Fruit fly (Drosophila melanogaster) whole organism, embryonic: Measurements from ENCODE around the gene Hacd2.

ENCODE experiments used
- CG10209 ChIP-seq: fragments of 200-800 bp; sonication (Bioruptor generic); optimal IDR thresholded peaks from 3 replicates; lab custom pipeline; 2017; ENCODE audit warnings: missing biosample characterization, mild to moderate bottlenecking, missing genetic modification characterization, missing genetic modification reagents
- CG11085 ChIP-seq: fragments of 200-800 bp; sonication (Bioruptor generic); IDR thresholded peaks from 2 replicates; pipeline ENCODE4 v1.3.6; 2022; ENCODE audit warnings: missing biosample characterization, missing genetic modification characterization
- CG11723 ChIP-seq: fragments of 200-800 bp; sonication (Bioruptor generic); optimal IDR thresholded peaks from 2 replicates; lab custom pipeline; 2017; ENCODE audit warnings: missing biosample characterization, mild to moderate bottlenecking, missing genetic modification characterization
- CG13296 ChIP-seq: fragments of 200-800 bp; sonication (Bioruptor generic); optimal IDR thresholded peaks from 3 replicates; lab custom pipeline; 2018; ENCODE audit warnings: missing biosample characterization, mild to moderate bottlenecking, missing genetic modification characterization
- CG13894 ChIP-seq: fragments of 200-800 bp; sonication (Bioruptor generic); optimal IDR thresholded peaks from 3 replicates; lab custom pipeline; 2018; ENCODE audit warnings: missing biosample characterization, mild to moderate bottlenecking, missing genetic modification characterization, moderate library complexity
- CG14050 ChIP-seq: fragments of 200-800 bp; sonication (Bioruptor generic); IDR thresholded peaks from 3 replicates; pipeline ENCODE4 v1.3.6; 2022; ENCODE audit warnings: missing biosample characterization, missing genetic modification characterization
- CG15269 ChIP-seq: fragments of 200-800 bp; sonication (Bioruptor generic); optimal IDR thresholded peaks from 2 replicates; lab custom pipeline; 2018; ENCODE audit warnings: missing biosample characterization, mild to moderate bottlenecking, missing genetic modification characterization, moderate library complexity
- CG1603 ChIP-seq: fragments of 200-800 bp; sonication (Bioruptor generic); optimal IDR thresholded peaks from 2 replicates; lab custom pipeline; 2019; ENCODE audit warnings: missing biosample characterization, mild to moderate bottlenecking, missing genetic modification characterization, moderate library complexity
- CG17829 ChIP-seq: fragments of 200-800 bp; optimal IDR thresholded peaks from 2 replicates; lab custom pipeline; 2019; ENCODE audit warnings: missing biosample characterization, mild to moderate bottlenecking, missing genetic modification characterization, moderate library complexity
- CG18619 ChIP-seq: fragments of 200-800 bp; sonication (Bioruptor generic); optimal IDR thresholded peaks from 3 replicates; lab custom pipeline; 2017; ENCODE audit warnings: missing biosample characterization, mild to moderate bottlenecking, missing genetic modification characterization
- CG18764 ChIP-seq: fragments of 200-800 bp; sonication (Bioruptor generic); optimal IDR thresholded peaks from 3 replicates; lab custom pipeline; 2016; ENCODE audit warnings: missing biosample characterization, missing genetic modification characterization
- CG2678 ChIP-seq: fragments of 200-800 bp; sonication (Bioruptor generic); optimal IDR thresholded peaks from 3 replicates; lab custom pipeline; 2019; ENCODE audit warnings: missing biosample characterization, mild to moderate bottlenecking, missing genetic modification characterization, moderate library complexity
- CG2712 ChIP-seq: fragments of 200-800 bp; optimal IDR thresholded peaks from 3 replicates; lab custom pipeline; 2019; ENCODE audit warnings: missing biosample characterization, mild to moderate bottlenecking, missing genetic modification characterization, moderate library complexity
- CG3065 ChIP-seq: fragments of 200-800 bp; sonication (Bioruptor generic); optimal IDR thresholded peaks from 2 replicates; lab custom pipeline; 2016; ENCODE audit warnings: missing biosample characterization, missing genetic modification characterization
- CG3281 ChIP-seq: fragments of 200-800 bp; sonication (Bioruptor generic); optimal IDR thresholded peaks from 3 replicates; lab custom pipeline; 2017; ENCODE audit warnings: missing biosample characterization, mild to moderate bottlenecking, missing genetic modification characterization
- CG3847 ChIP-seq: fragments of 200-800 bp; sonication (Bioruptor generic); IDR thresholded peaks from 2 replicates; pipeline ENCODE4 v1.3.6; 2022; ENCODE audit warnings: missing biosample characterization, missing genetic modification characterization
- CG6272 ChIP-seq: fragments of 200-800 bp; sonication (Bioruptor generic); IDR thresholded peaks from 2 replicates; pipeline ENCODE4 v1.3.6; 2022; ENCODE audit warnings: missing biosample characterization, missing genetic modification characterization
- CG6683 ChIP-seq: fragments of 200-800 bp; sonication (Bioruptor generic); optimal IDR thresholded peaks from 2 replicates; lab custom pipeline; 2017; ENCODE audit warnings: missing biosample characterization, mild to moderate bottlenecking, missing genetic modification characterization, missing genetic modification reagents
- CG6813 ChIP-seq: fragments of 200-800 bp; sonication (Bioruptor generic); optimal IDR thresholded peaks from 2 replicates; lab custom pipeline; 2017; ENCODE audit warnings: missing biosample characterization, missing genetic modification characterization, mild to moderate bottlenecking, moderate library complexity, missing genetic modification reagents
- CG8281 ChIP-seq: fragments of 200-800 bp; sonication (Bioruptor generic); optimal IDR thresholded peaks from 2 replicates; lab custom pipeline; 2018; ENCODE audit warnings: missing biosample characterization, mild to moderate bottlenecking, missing genetic modification characterization, moderate library complexity
- CG8359 ChIP-seq: fragments of 200-800 bp; sonication (Bioruptor generic); optimal IDR thresholded peaks from 2 replicates; lab custom pipeline; 2017; ENCODE audit warnings: missing biosample characterization, mild to moderate bottlenecking, missing genetic modification characterization, borderline replicate concordance
- CG9797 ChIP-seq: fragments of 200-800 bp; sonication (Bioruptor generic); optimal IDR thresholded peaks from 3 replicates; lab custom pipeline; 2018; ENCODE audit warnings: missing biosample characterization, mild to moderate bottlenecking, missing genetic modification characterization
- CG9817 ChIP-seq: fragments of 200-800 bp; sonication (Bioruptor generic); optimal IDR thresholded peaks from 2 replicates; lab custom pipeline; 2018; ENCODE audit warnings: missing biosample characterization, mild to moderate bottlenecking, missing genetic modification characterization, moderate library complexity
- CoRest ChIP-seq: fragments of 200-800 bp; sonication (Bioruptor generic); optimal IDR thresholded peaks from 3 replicates; lab custom pipeline; 2018; ENCODE audit warnings: missing biosample characterization, mild to moderate bottlenecking, missing genetic modification characterization, moderate library complexity
- Elba2 ChIP-seq: fragments of 200-800 bp; sonication (Bioruptor generic); optimal IDR thresholded peaks from 3 replicates; lab custom pipeline; 2016; ENCODE audit warnings: missing biosample characterization, missing genetic modification characterization
- Hsf ChIP-seq: fragments of 200-800 bp; sonication (Bioruptor generic); optimal IDR thresholded peaks from 3 replicates; lab custom pipeline; 2016; ENCODE audit warnings: missing biosample characterization, missing genetic modification characterization
- Jarid2 ChIP-seq: fragments of 200-800 bp; sonication (Bioruptor generic); optimal IDR thresholded peaks from 3 replicates; lab custom pipeline; 2017; ENCODE audit warnings: mild to moderate bottlenecking, missing biosample characterization, missing genetic modification reagents, missing genetic modification characterization
- Nf-YB ChIP-seq: fragments of 200-800 bp; sonication (Bioruptor generic); optimal IDR thresholded peaks from 3 replicates; lab custom pipeline; 2019; ENCODE audit warnings: missing biosample characterization, mild to moderate bottlenecking, missing genetic modification characterization, moderate library complexity
- PHDP ChIP-seq: fragments of 200-800 bp; sonication (Bioruptor generic); optimal IDR thresholded peaks from 3 replicates; lab custom pipeline; 2018; ENCODE audit warnings: missing biosample characterization, mild to moderate bottlenecking, missing genetic modification characterization, moderate library complexity
- Pdp1 ChIP-seq, 2 experiments: fragments of 200-800 bp; sonication (Bioruptor generic); optimal IDR thresholded peaks; 3 replicates each; lab custom pipeline; 2016; ENCODE audit warnings: missing biosample characterization in 2 of 2, missing genetic modification characterization in 2 of 2, mild to moderate bottlenecking in 1 of 2, moderate library complexity in 1 of 2
- Vsx1 ChIP-seq: fragments of 200-800 bp; sonication (Bioruptor generic); optimal IDR thresholded peaks from 2 replicates; lab custom pipeline; 2017; ENCODE audit warnings: missing biosample characterization, mild to moderate bottlenecking, missing genetic modification characterization, missing genetic modification reagents
- ash1 ChIP-seq: fragments of 200-800 bp; sonication (Bioruptor generic); optimal IDR thresholded peaks from 2 replicates; lab custom pipeline; 2018; ENCODE audit warnings: missing biosample characterization, mild to moderate bottlenecking, missing genetic modification characterization
- bcd ChIP-seq: fragments of 200-800 bp; sonication (Bioruptor generic); optimal IDR thresholded peaks from 2 replicates; lab custom pipeline; 2017; ENCODE audit warnings: missing biosample characterization, mild to moderate bottlenecking, missing genetic modification characterization
- chm ChIP-seq: fragments of 200-800 bp; sonication (Bioruptor generic); IDR thresholded peaks from 2 replicates; pipeline ENCODE4 v1.3.6; 2022; ENCODE audit warnings: missing biosample characterization, missing genetic modification characterization
- ci ChIP-seq: fragments of 200-800 bp; sonication (Bioruptor generic); IDR thresholded peaks from 3 replicates; pipeline ENCODE4 v1.3.6; 2022; ENCODE audit warnings: missing biosample characterization, missing genetic modification characterization
- ewg ChIP-seq: fragments of 200-800 bp; sonication (Bioruptor generic); optimal IDR thresholded peaks from 3 replicates; lab custom pipeline; 2017; ENCODE audit warnings: mild to moderate bottlenecking, missing biosample characterization, missing genetic modification reagents, missing genetic modification characterization
- exex ChIP-seq: fragments of 200-800 bp; sonication (Bioruptor generic); optimal IDR thresholded peaks from 4 replicates; lab custom pipeline; 2018; ENCODE audit warnings: missing biosample characterization, mild to moderate bottlenecking, missing genetic modification characterization, moderate library complexity
- fd64A ChIP-seq: fragments of 200-800 bp; sonication (Bioruptor generic); optimal IDR thresholded peaks from 3 replicates; lab custom pipeline; 2018; ENCODE audit warnings: missing biosample characterization, mild to moderate bottlenecking, missing genetic modification characterization
- gsb-n ChIP-seq: fragments of 200-800 bp; sonication (Bioruptor generic); optimal IDR thresholded peaks from 3 replicates; lab custom pipeline; 2018; ENCODE audit warnings: missing biosample characterization, mild to moderate bottlenecking, missing genetic modification characterization
- knrl ChIP-seq: fragments of 200-800 bp; sonication (Bioruptor generic); IDR thresholded peaks from 3 replicates; pipeline ENCODE4 v1.3.6; 2022; ENCODE audit warnings: missing biosample characterization, missing genetic modification characterization; ENCODE audit not compliant: partially characterized antibody
- lab ChIP-seq: fragments of 200-800 bp; sonication (Bioruptor generic); optimal IDR thresholded peaks from 3 replicates; lab custom pipeline; 2017; ENCODE audit warnings: missing biosample characterization, missing genetic modification characterization, mild to moderate bottlenecking, moderate library complexity, missing genetic modification reagents
- mam ChIP-seq: fragments of 200-800 bp; sonication (Bioruptor generic); optimal IDR thresholded peaks from 3 replicates; lab custom pipeline; 2016; ENCODE audit warnings: missing biosample characterization, missing genetic modification characterization
- nom ChIP-seq: fragments of 200-800 bp; sonication (Bioruptor generic); optimal IDR thresholded peaks from 2 replicates; lab custom pipeline; 2017; ENCODE audit warnings: missing biosample characterization, missing genetic modification characterization, mild to moderate bottlenecking, moderate library complexity, missing genetic modification reagents
- phol ChIP-seq: fragments of 200-800 bp; sonication (Bioruptor generic); optimal IDR thresholded peaks from 3 replicates; lab custom pipeline; 2018; ENCODE audit warnings: missing biosample characterization, mild to moderate bottlenecking, missing genetic modification characterization, moderate library complexity
- pzg ChIP-seq: fragments of 200-800 bp; sonication (Bioruptor generic); optimal IDR thresholded peaks from 3 replicates; lab custom pipeline; 2018; ENCODE audit warnings: missing biosample characterization, mild to moderate bottlenecking, missing genetic modification characterization, moderate library complexity
- sug ChIP-seq: fragments of 200-800 bp; optimal IDR thresholded peaks from 2 replicates; lab custom pipeline; 2019; ENCODE audit warnings: missing biosample characterization, mild to moderate bottlenecking, missing genetic modification characterization, moderate library complexity
- vfl ChIP-seq: fragments of 200-800 bp; sonication (Bioruptor generic); optimal IDR thresholded peaks from 2 replicates; lab custom pipeline; 2016; ENCODE audit warnings: missing biosample characterization, missing genetic modification characterization
- vvl ChIP-seq: fragments of 200-800 bp; sonication (Bioruptor generic); IDR thresholded peaks from 2 replicates; pipeline ENCODE4 v1.3.6; 2022; ENCODE audit warnings: missing biosample characterization, missing genetic modification characterization

Hacd2 gene

DNA sequence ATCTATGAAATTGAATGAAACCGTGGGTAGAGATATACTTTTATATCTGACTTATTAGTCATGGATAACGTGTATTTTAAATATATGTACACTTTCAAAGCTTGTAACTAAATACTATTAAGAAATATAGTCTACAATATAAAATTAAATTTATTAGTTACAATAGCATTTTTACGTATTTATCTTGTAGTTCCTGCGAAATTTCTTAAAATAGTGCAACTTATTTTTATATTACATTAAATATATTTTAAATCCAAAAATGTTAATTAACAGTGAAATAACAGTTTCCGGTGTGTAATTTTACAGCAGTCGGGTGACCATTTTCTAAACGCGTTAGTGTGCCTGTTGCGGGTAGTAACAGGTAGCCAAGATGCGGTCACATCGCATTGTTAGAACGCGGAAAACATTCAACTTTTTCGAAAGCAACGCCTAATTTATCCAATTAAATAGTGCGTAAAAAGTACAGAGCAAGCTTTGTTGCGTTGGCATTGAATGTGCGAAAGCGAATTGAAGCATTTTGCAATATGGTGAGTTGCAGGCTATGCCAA is 46.8 kb downstream of the Hacd2 start, which contains the start of the genes CG10859 and CG7110 (continued):
- TF ChIP-seq CG11085 (no peak), knrl (GFP tag; lab: Robert Waterston, UW) (no peak), pzg (peak; percentile 85), fd64A (GFP tag; lab: Kevin White, UChicago) (no peak), PHDP (tag; lab: Kevin White, UChicago) (peak; percentile 68), mam (GFP tag; lab: Kevin White, UChicago) (no peak), exex (no peak), vvl (GFP tag; lab: Robert Waterston, UW) (peak; percentile 33; the same call in 1 of the 2 replicates), phol (tag; lab: Kevin White, UChicago) (peak; percentile 69), Hsf (GFP tag; lab: Kevin White, UChicago) (peak; percentile 31), Pdp1 (GFP tag; optimal IDR thresholded peaks at IDR 0.05; lab: Kevin White, UChicago) (peak in 1 of 2 experiments; percentile 27), CG1603 (peak; percentile 81), CG14050 (GFP tag; lab: Robert Waterston, UW) (peak; percentile 14; the same call in 1 of the 3 replicates), CG2712 (tag; lab: Kevin White, UChicago) (peak; percentile 52), ci (GFP tag; lab: Robert Waterston, UW) (peak; percentile 88), CG2678 (tag; lab: Kevin White, UChicago) (peak; percentile 43), CG11723 (GFP tag; lab: Kevin White, UChicago) (peak; percentile 29), CG9797 (GFP tag; lab: Kevin White, UChicago) (peak; percentile 77), CG18764 (GFP tag; lab: Kevin White, UChicago) (peak; percentile 20), CG3281 (GFP tag; lab: Kevin White, UChicago) (peak; percentile 69), Elba2 (GFP tag; lab: Kevin White, UChicago) (peak; percentile 66), CoRest (tag; lab: Kevin White, UChicago) (peak; percentile 64), CG9817 (tag; lab: Kevin White, UChicago) (peak; percentile 24), CG6683 (GFP tag; lab: Kevin White, UChicago) (peak; percentile 53), CG3847 (GFP tag; lab: Robert Waterston, UW) (peak; percentile 54; the same call in 1 of the 2 replicates), sug (tag; lab: Kevin White, UChicago) (peak; percentile 48), ash1 (GFP tag; lab: Kevin White, UChicago) (peak; percentile 46), CG8359 (GFP tag; lab: Kevin White, UChicago) (peak; percentile 38), CG17829 (tag; lab: Kevin White, UChicago) (peak; percentile 48), CG8281 (tag; lab: Kevin White, UChicago) (no peak), CG3065 (GFP tag; lab: Kevin White, UChicago) (no peak), Jarid2 (GFP tag; lab: Kevin White, UChicago) (peak; percentile 16), Vsx1 (GFP tag; lab: Kevin White, UChicago) (peak; percentile 50), ewg (GFP tag; lab: Kevin White, UChicago) (peak; percentile 29), vfl (no peak), lab (GFP tag; lab: Kevin White, UChicago) (peak; percentile 81), nom (GFP tag; lab: Kevin White, UChicago) (peak; percentile 30), CG10209 (peak; percentile 41), CG15269 (tag; lab: Kevin White, UChicago) (peak; percentile 33), CG18619 (GFP tag; lab: Kevin White, UChicago) (peak; percentile 65), bcd (GFP tag; lab: Kevin White, UChicago) (peak; percentile 63), CG13894 (tag; lab: Kevin White, UChicago) (peak; percentile 7), gsb-n (peak; percentile 45), CG6813 (GFP tag; lab: Kevin White, UChicago) (peak; percentile 29), chm (peak; percentile 65; the same call in 1 of the 2 replicates), CG13296 (GFP tag; lab: Kevin White, UChicago) (peak; percentile 71), CG6272 (GFP tag; lab: Robert Waterston, UW) (no peak), Nf-YB (peak; percentile 10)
